Fruit fly (Drosophila melanogaster) whole organism, embryonic: ENCODE results near the gene CG32161.

Source experiments
- ATbp ChIP-seq: fragments of 200-800 bp; sonication (Bioruptor generic); optimal IDR thresholded peaks from 2 replicates; lab custom pipeline; 2017; ENCODE audit warnings: missing biosample characterization, mild to moderate bottlenecking, missing genetic modification characterization, missing genetic modification reagents
- Ada2b ChIP-seq: fragments of 200-800 bp; sonication (Bioruptor generic); IDR thresholded peaks from 2 replicates; pipeline ENCODE4 v1.3.6; 2022; ENCODE audit warnings: missing biosample characterization, missing genetic modification characterization
- Atf-2 ChIP-seq: fragments of 200-800 bp; sonication (Bioruptor generic); optimal IDR thresholded peaks from 2 replicates; lab custom pipeline; 2016; ENCODE audit warnings: missing biosample characterization, missing genetic modification characterization
- Atf6 ChIP-seq: fragments of 200-800 bp; sonication (Bioruptor generic); IDR thresholded peaks from 2 replicates; pipeline ENCODE4 v1.3.6; 2022; ENCODE audit warnings: missing biosample characterization, missing genetic modification characterization
- CG10366 ChIP-seq: fragments of 200-800 bp; sonication (Bioruptor generic); IDR thresholded peaks from 2 replicates; pipeline ENCODE4 v1.3.6; 2022; ENCODE audit warnings: missing biosample characterization, missing genetic modification characterization
- CG12769 ChIP-seq: fragments of 200-800 bp; sonication (Bioruptor generic); optimal IDR thresholded peaks from 2 replicates; lab custom pipeline; 2019; ENCODE audit warnings: missing biosample characterization, mild to moderate bottlenecking, missing genetic modification characterization, moderate library complexity
- CG13123 ChIP-seq: fragments of 200-800 bp; sonication (Bioruptor generic); optimal IDR thresholded peaks from 2 replicates; lab custom pipeline; 2016; ENCODE audit warnings: missing biosample characterization, missing genetic modification characterization
- CG13296 ChIP-seq: fragments of 200-800 bp; sonication (Bioruptor generic); optimal IDR thresholded peaks from 3 replicates; lab custom pipeline; 2018; ENCODE audit warnings: missing biosample characterization, mild to moderate bottlenecking, missing genetic modification characterization
- CG14014 ChIP-seq: fragments of 200-800 bp; sonication (Bioruptor generic); IDR thresholded peaks from 2 replicates; pipeline ENCODE4 v1.3.6; 2022; ENCODE audit warnings: missing biosample characterization, missing genetic modification characterization
- CG1602 ChIP-seq: fragments of 200-800 bp; sonication (Bioruptor generic); optimal IDR thresholded peaks from 3 replicates; lab custom pipeline; 2016; ENCODE audit warnings: missing biosample characterization, missing genetic modification characterization
- CG17186 ChIP-seq: fragments of 200-800 bp; sonication (Bioruptor generic); optimal IDR thresholded peaks from 3 replicates; lab custom pipeline; 2017; ENCODE audit warnings: missing biosample characterization, missing genetic modification reagents, missing genetic modification characterization
- CG18262 ChIP-seq: fragments of 200-800 bp; optimal IDR thresholded peaks from 3 replicates; lab custom pipeline; 2019; ENCODE audit warnings: missing biosample characterization, mild to moderate bottlenecking, missing genetic modification characterization, moderate library complexity
- CG31388 ChIP-seq: fragments of 200-800 bp; sonication (Bioruptor generic); optimal IDR thresholded peaks from 2 replicates; lab custom pipeline; 2016; ENCODE audit warnings: missing biosample characterization, missing genetic modification characterization
- CG31441 ChIP-seq: fragments of 200-800 bp; sonication (Bioruptor generic); IDR thresholded peaks from 2 replicates; pipeline ENCODE4 v1.3.6; 2022; ENCODE audit warnings: missing biosample characterization, missing genetic modification characterization
- CG3995 ChIP-seq: fragments of 200-800 bp; sonication (Bioruptor generic); optimal IDR thresholded peaks from 3 replicates; lab custom pipeline; 2016; ENCODE audit warnings: missing biosample characterization, missing genetic modification characterization
- CG4360 ChIP-seq: fragments of 200-800 bp; sonication (Bioruptor generic); IDR thresholded peaks from 2 replicates; pipeline ENCODE4 v1.3.6; 2022; ENCODE audit warnings: missing biosample characterization, missing genetic modification characterization
- CG4404 ChIP-seq: fragments of 200-800 bp; sonication (Bioruptor generic); IDR thresholded peaks from 2 replicates; pipeline ENCODE4 v1.3.6; 2022; ENCODE audit warnings: missing biosample characterization, missing genetic modification characterization
- CG4424 ChIP-seq: fragments of 200-800 bp; sonication (Bioruptor generic); optimal IDR thresholded peaks from 3 replicates; lab custom pipeline; 2016; ENCODE audit warnings: missing biosample characterization, missing genetic modification characterization
- CG7556 ChIP-seq: fragments of 200-800 bp; sonication (Bioruptor generic); optimal IDR thresholded peaks from 2 replicates; lab custom pipeline; 2017; ENCODE audit warnings: missing biosample characterization, mild to moderate bottlenecking, missing genetic modification characterization
- CG7987 ChIP-seq: fragments of 200-800 bp; sonication (Bioruptor generic); optimal IDR thresholded peaks from 2 replicates; lab custom pipeline; 2018; ENCODE audit warnings: missing biosample characterization, mild to moderate bottlenecking, missing genetic modification characterization, moderate library complexity
- CG9215 ChIP-seq: fragments of 200-800 bp; sonication (Bioruptor generic); IDR thresholded peaks from 2 replicates; pipeline ENCODE4 v1.3.6; 2022; ENCODE audit warnings: missing biosample characterization, missing genetic modification characterization
- Dp ChIP-seq: fragments of 200-800 bp; sonication (Bioruptor generic); optimal IDR thresholded peaks from 2 replicates; lab custom pipeline; 2018; ENCODE audit warnings: missing biosample characterization, mild to moderate bottlenecking, missing genetic modification characterization, moderate library complexity
- Ets97D ChIP-seq: fragments of 200-800 bp; sonication (Bioruptor generic); optimal IDR thresholded peaks from 3 replicates; lab custom pipeline; 2016; ENCODE audit warnings: missing biosample characterization, missing genetic modification characterization
- Fer3 ChIP-seq: fragments of 200-800 bp; sonication (Bioruptor generic); optimal IDR thresholded peaks from 2 replicates; lab custom pipeline; 2018; ENCODE audit warnings: missing biosample characterization, mild to moderate bottlenecking, missing genetic modification characterization, moderate library complexity
- HLH54F ChIP-seq: fragments of 200-800 bp; sonication (Bioruptor generic); optimal IDR thresholded peaks from 3 replicates; lab custom pipeline; 2016; ENCODE audit warnings: missing biosample characterization, missing genetic modification characterization
- HmgD ChIP-seq: fragments of 200-800 bp; sonication (Bioruptor generic); optimal IDR thresholded peaks from 3 replicates; lab custom pipeline; 2016; ENCODE audit warnings: missing biosample characterization, missing genetic modification characterization
- Hmr ChIP-seq: fragments of 200-800 bp; sonication (Bioruptor generic); optimal IDR thresholded peaks from 3 replicates; lab custom pipeline; 2017; ENCODE audit warnings: mild to moderate bottlenecking, missing biosample characterization, missing genetic modification reagents, missing genetic modification characterization
- Hr39 ChIP-seq: fragments of >200 bp; optimal IDR thresholded peaks from 2 replicates; lab custom pipeline; 2017
- Hr78 ChIP-seq, 2 experiments: fragments of 200-800 bp in 1 of 2; fragments of >200 bp in 1 of 2; sonication (Bioruptor generic) in 1 of 2; optimal IDR thresholded peaks; 2 replicates each; lab custom pipeline; 2017 to 2019; ENCODE audit warnings: missing biosample characterization in 2 of 2, missing genetic modification characterization in 2 of 2, mild to moderate bottlenecking in 1 of 2, moderate library complexity in 1 of 2
- MTF-1 ChIP-seq: fragments of 200-800 bp; sonication (Bioruptor generic); optimal IDR thresholded peaks from 2 replicates; lab custom pipeline; 2018; ENCODE audit warnings: missing biosample characterization, mild to moderate bottlenecking, missing genetic modification characterization, borderline replicate concordance
- Mad ChIP-seq: fragments of 200-800 bp; sonication (Bioruptor generic); optimal IDR thresholded peaks from 2 replicates; lab custom pipeline; 2016; ENCODE audit warnings: missing biosample characterization, missing genetic modification characterization
- NFAT ChIP-seq: fragments of 200-800 bp; sonication (Bioruptor generic); IDR thresholded peaks from 2 replicates; pipeline ENCODE4 v1.3.6; 2022; ENCODE audit warnings: missing biosample characterization, missing genetic modification characterization
- Rx ChIP-seq: fragments of 200-800 bp; sonication (Bioruptor generic); IDR thresholded peaks from 2 replicates; pipeline ENCODE4 v1.3.6; 2022; ENCODE audit warnings: missing biosample characterization, missing genetic modification characterization
- Taf1 ChIP-seq: fragments of 200-800 bp; sonication (Bioruptor generic); IDR thresholded peaks from 2 replicates; pipeline ENCODE4 v1.3.6; 2022; ENCODE audit warnings: missing biosample characterization, missing genetic modification characterization
- Vsx1 ChIP-seq: fragments of 200-800 bp; sonication (Bioruptor generic); optimal IDR thresholded peaks from 2 replicates; lab custom pipeline; 2017; ENCODE audit warnings: missing biosample characterization, mild to moderate bottlenecking, missing genetic modification characterization, missing genetic modification reagents
- al ChIP-seq: fragments of 200-800 bp; sonication (Bioruptor generic); IDR thresholded peaks from 2 replicates; pipeline ENCODE4 v1.3.6; 2022; ENCODE audit warnings: missing biosample characterization, missing genetic modification characterization
- az2 ChIP-seq: fragments of 200-800 bp; sonication (Bioruptor generic); optimal IDR thresholded peaks from 3 replicates; lab custom pipeline; 2016; ENCODE audit warnings: missing biosample characterization, missing genetic modification characterization
- btn ChIP-seq: fragments of 200-800 bp; sonication (Bioruptor generic); optimal IDR thresholded peaks from 2 replicates; lab custom pipeline; 2016; ENCODE audit warnings: missing biosample characterization, missing genetic modification characterization
- esg ChIP-seq: fragments of 200-800 bp; sonication (Bioruptor generic); conservative IDR thresholded peaks from 2 replicates; pipeline ENCODE4 v1.3.6; 2022; ENCODE audit warnings: missing biosample characterization, missing genetic modification characterization
- fd3F ChIP-seq: fragments of 200-800 bp; sonication (Bioruptor generic); optimal IDR thresholded peaks from 2 replicates; lab custom pipeline; 2018; ENCODE audit warnings: missing biosample characterization, mild to moderate bottlenecking, missing genetic modification characterization, moderate library complexity
- gem ChIP-seq: fragments of 200-800 bp; sonication (Bioruptor generic); optimal IDR thresholded peaks from 2 replicates; lab custom pipeline; 2019; ENCODE audit warnings: missing biosample characterization, mild to moderate bottlenecking, missing genetic modification characterization, moderate library complexity
- her ChIP-seq: fragments of 200-800 bp; sonication (Bioruptor generic); optimal IDR thresholded peaks from 2 replicates; lab custom pipeline; 2016; ENCODE audit warnings: missing biosample characterization, missing genetic modification characterization
- ken ChIP-seq: fragments of 200-800 bp; sonication (Bioruptor generic); IDR thresholded peaks from 3 replicates; pipeline ENCODE4 v1.3.6; 2022; ENCODE audit warnings: missing biosample characterization, missing genetic modification characterization
- knrl ChIP-seq: fragments of 200-800 bp; sonication (Bioruptor generic); IDR thresholded peaks from 3 replicates; pipeline ENCODE4 v1.3.6; 2022; ENCODE audit warnings: missing biosample characterization, missing genetic modification characterization; ENCODE audit not compliant: partially characterized antibody
- mam ChIP-seq: fragments of 200-800 bp; sonication (Bioruptor generic); optimal IDR thresholded peaks from 3 replicates; lab custom pipeline; 2016; ENCODE audit warnings: missing biosample characterization, missing genetic modification characterization
- nerfin-1 ChIP-seq: fragments of 200-800 bp; sonication (Bioruptor generic); optimal IDR thresholded peaks from 3 replicates; lab custom pipeline; 2019; ENCODE audit warnings: missing biosample characterization, mild to moderate bottlenecking, missing genetic modification characterization, moderate library complexity
- oc ChIP-seq: fragments of 200-800 bp; sonication (Bioruptor generic); optimal IDR thresholded peaks from 2 replicates; lab custom pipeline; 2018; ENCODE audit warnings: missing biosample characterization, mild to moderate bottlenecking, missing genetic modification characterization, moderate library complexity
- sisA ChIP-seq: fragments of 200-800 bp; sonication (Bioruptor generic); IDR thresholded peaks from 2 replicates; pipeline ENCODE4 v1.3.6; 2022; ENCODE audit warnings: missing biosample characterization, missing genetic modification characterization
- slbo ChIP-seq: fragments of 200-800 bp; sonication (Bioruptor generic); IDR thresholded peaks from 2 replicates; pipeline ENCODE4 v1.3.6; 2022; ENCODE audit warnings: missing biosample characterization, missing genetic modification characterization
- tap ChIP-seq: fragments of 200-800 bp; optimal IDR thresholded peaks from 3 replicates; lab custom pipeline; 2019; ENCODE audit warnings: missing biosample characterization, mild to moderate bottlenecking, missing genetic modification characterization, moderate library complexity
- tup ChIP-seq: fragments of 200-800 bp; sonication (Bioruptor generic); optimal IDR thresholded peaks from 2 replicates; lab custom pipeline; 2016; ENCODE audit warnings: missing biosample characterization, mild to moderate bottlenecking, missing genetic modification characterization, moderate library complexity
- vfl ChIP-seq: fragments of 200-800 bp; sonication (Bioruptor generic); optimal IDR thresholded peaks from 2 replicates; lab custom pipeline; 2016; ENCODE audit warnings: missing biosample characterization, missing genetic modification characterization
- z ChIP-seq: fragments of 200-800 bp; sonication (Bioruptor generic); IDR thresholded peaks from 3 replicates; pipeline ENCODE4 v1.3.6; 2022; ENCODE audit warnings: missing biosample characterization, missing genetic modification characterization

CG32161 gene

dm6 chr3L:16840540-16840939 lies 5.5 kb upstream of the CG32161 start (continued):
- peak; percentile 71 for TF ChIP-seq CG7556 (GFP tag; lab: Kevin White, UChicago)
- no peak for TF ChIP-seq Hr78 (GFP tag; optimal IDR thresholded peaks at IDR 0.05; lab: Kevin White, UChicago)
- no peak for TF ChIP-seq CG31388 (GFP tag; lab: Kevin White, UChicago)
- TF ChIP-seq oc (tag; lab: Kevin White, UChicago) = no peak
- TF ChIP-seq Taf1 = no peak
- TF ChIP-seq HmgD (GFP tag; lab: Kevin White, UChicago) = no peak
- no peak for TF ChIP-seq CG3995 (GFP tag; lab: Kevin White, UChicago)
- no peak for TF ChIP-seq CG7987
- no peak for TF ChIP-seq ken
- TF ChIP-seq CG13123 (GFP tag; lab: Kevin White, UChicago) = no peak
- TF ChIP-seq CG14014 = no peak
- TF ChIP-seq tup (GFP tag; lab: Kevin White, UChicago) = no peak
- no peak for TF ChIP-seq CG17186
- TF ChIP-seq mam = peak; percentile 37
- TF ChIP-seq al (GFP tag; lab: Robert Waterston, UW) = peak; percentile 38; the same call in 1 of the 2 replicates
- TF ChIP-seq ATbp (GFP tag; lab: Kevin White, UChicago) = no peak
- no peak for TF ChIP-seq btn (GFP tag; lab: Kevin White, UChicago)
- TF ChIP-seq fd3F = peak; percentile 57
- no peak for TF ChIP-seq CG1602 (GFP tag; lab: Kevin White, UChicago)
- TF ChIP-seq CG12769 (tag; lab: Kevin White, UChicago) = no peak
- TF ChIP-seq Ets97D (GFP tag; lab: Kevin White, UChicago) = no peak
- peak; percentile 55 for TF ChIP-seq CG13296 (GFP tag; lab: Kevin White, UChicago)
- no peak for TF ChIP-seq Dp
- TF ChIP-seq NFAT (GFP tag; lab: Robert Waterston, UW) = no peak
- no peak for TF ChIP-seq CG4360 (GFP tag; lab: Robert Waterston, UW)
- no peak for TF ChIP-seq knrl
- no peak for TF ChIP-seq CG10366
- no peak for TF ChIP-seq CG4424 (GFP tag; lab: Kevin White, UChicago)
- no peak for TF ChIP-seq Mad (GFP tag; lab: Kevin White, UChicago)
- TF ChIP-seq Hr39 (lab: Kevin White, UChicago) = no peak
- TF ChIP-seq sisA (GFP tag; lab: Robert Waterston, UW) = no peak
- no peak for TF ChIP-seq Rx (GFP tag; lab: Robert Waterston, UW)
- no peak for TF ChIP-seq nerfin-1 (tag; lab: Kevin White, UChicago)
- no peak for TF ChIP-seq MTF-1 (GFP tag; lab: Kevin White, UChicago)
- TF ChIP-seq Fer3 (tag; lab: Kevin White, UChicago) = peak; percentile 23
- no peak for TF ChIP-seq Atf-2 (GFP tag; lab: Kevin White, UChicago)
- no peak for TF ChIP-seq CG18262 (tag; lab: Kevin White, UChicago)
- peak; percentile 37 for TF ChIP-seq Hmr (GFP tag; lab: Kevin White, UChicago)
- 0 out of 2 replicates have a peak, but pooled peaks have one; percentile 11 for TF ChIP-seq Ada2b (GFP tag; lab: Robert Waterston, UW)
- 0 out of 2 replicates have a peak, but pooled peaks have one; percentile 27 for TF ChIP-seq slbo (GFP tag; lab: Robert Waterston, UW)
- TF ChIP-seq CG31441 = no peak
- TF ChIP-seq CG9215 (GFP tag; lab: Robert Waterston, UW) = no peak
- TF ChIP-seq esg (GFP tag; lab: Robert Waterston, UW) = peak; percentile 57
- no peak for TF ChIP-seq Atf6 (GFP tag; lab: Robert Waterston, UW)
- no peak for TF ChIP-seq HLH54F (GFP tag; lab: Kevin White, UChicago)
- TF ChIP-seq CG4404 (GFP tag; lab: Robert Waterston, UW) = no peak
- no peak for TF ChIP-seq z (GFP tag; lab: Robert Waterston, UW)
- no peak for TF ChIP-seq her (GFP tag; lab: Kevin White, UChicago)
- TF ChIP-seq vfl (GFP tag; lab: Kevin White, UChicago) = no peak
- TF ChIP-seq Vsx1 (GFP tag; lab: Kevin White, UChicago) = peak; percentile 78
- no peak for TF ChIP-seq tap (tag; lab: Kevin White, UChicago)
- peak; percentile 74 for TF ChIP-seq gem (tag; lab: Kevin White, UChicago)
- TF ChIP-seq az2 (GFP tag; lab: Kevin White, UChicago) = no peak
